Worm (Caenorhabditis elegans) whole organism, midembryonic: ENCODE data around the gene Y46G5A.38.

Experiments
- T22C8.4 ChIP-seq: fragments of 200-800 bp; sonication (Bioruptor generic); IDR thresholded peaks from 2 replicates; pipeline ENCODE4 v1.3.6; 2022; ENCODE audit warnings: missing genetic modification characterization, missing compliant biosample characterization
- cog-1 ChIP-seq: sonication (generic microtip); optimal IDR thresholded peaks from 2 replicates; lab custom pipeline; 2016; ENCODE audit warnings: missing genetic modification characterization, missing compliant biosample characterization
- klf-2 ChIP-seq: fragments of 200-800 bp; sonication (Bioruptor generic); conservative IDR thresholded peaks from 2 replicates; pipeline ENCODE4 v1.3.6; 2022; ENCODE audit warnings: missing genetic modification reagents, missing genetic modification characterization, missing compliant biosample characterization
- med-1 ChIP-seq: sonication (generic microtip); optimal IDR thresholded peaks from 2 replicates; lab custom pipeline; 2017; ENCODE audit warnings: missing genetic modification characterization, mild to moderate bottlenecking, missing compliant biosample characterization, antibody characterized with exemption, missing genetic modification reagents; ENCODE audit not compliant: insufficient read depth
- tab-1 ChIP-seq: fragments of 200-800 bp; sonication (Bioruptor generic); IDR thresholded peaks from 2 replicates; pipeline ENCODE4 v1.3.6; 2022; ENCODE audit warnings: missing genetic modification characterization, missing compliant biosample characterization

- TF ChIP-seq tab-1 (GFP tag; lab: Robert Waterston, UW), result no peak
- TF ChIP-seq med-1 (GFP tag; lab: Kevin White, UChicago), result no peak
- TF ChIP-seq cog-1 (tag; lab: Kevin White, UChicago), result no peak
- TF ChIP-seq T22C8.4 (GFP tag; lab: Robert Waterston, UW), result no peak
- no peak for TF ChIP-seq klf-2 (GFP tag; lab: Robert Waterston, UW)
These were observed 18.1 kb upstream of the Y46G5A.38 start for ce11 chrII:12808746-12809145.
